Fruit fly (Drosophila melanogaster) Kc167 (cell line): ENCODE data around the gene GlcAT-I.

Experiments used
- Myc ChIP-seq: fragments of >200 bp; optimal IDR thresholded peaks from 2 replicates; lab custom pipeline; 2017; ENCODE audit warnings: missing external identifiers
- Sin3A ChIP-seq: fragments of >200 bp; optimal IDR thresholded peaks from 2 replicates; lab custom pipeline; 2018; ENCODE audit warnings: missing external identifiers
- h ChIP-seq: fragments of >200 bp; optimal IDR thresholded peaks from 3 replicates; lab custom pipeline; 2018; ENCODE audit warnings: missing external identifiers
- insv ChIP-seq: fragments of >200 bp; optimal IDR thresholded peaks from 3 replicates; lab custom pipeline; 2018; ENCODE audit warnings: missing external identifiers
- psq ChIP-seq: fragments of >200 bp; optimal IDR thresholded peaks from 2 replicates; lab custom pipeline; 2017; ENCODE audit warnings: missing external identifiers
- ttk ChIP-seq: sonication (Bioruptor generic); optimal IDR thresholded peaks from 2 replicates; lab custom pipeline; 2017; ENCODE audit warnings: missing external identifiers

- TF ChIP-seq psq (lab: Kevin White, UChicago): no peak
- no peak for TF ChIP-seq ttk (lab: Kevin White, UChicago)
- TF ChIP-seq Sin3A (lab: Kevin White, UChicago): no peak
- no peak for TF ChIP-seq Myc (lab: Kevin White, UChicago)
- TF ChIP-seq h (lab: Kevin White, UChicago): no peak
- no peak for TF ChIP-seq insv (lab: Kevin White, UChicago)
Observed at dm6 chrX:4106240-4106639, 24.8 kb upstream of the GlcAT-I start.
